Fruit fly (Drosophila melanogaster) whole organism, pupa: ENCODE results near the gene CG43321.

Experiments
- CG10348 ChIP-seq: fragments of 200-800 bp; sonication (Bioruptor generic); IDR thresholded peaks from 2 replicates; pipeline ENCODE4 v1.3.6; 2022; ENCODE audit warnings: missing biosample characterization, missing genetic modification characterization
- CG12605 ChIP-seq: fragments of 200-800 bp; sonication (Bioruptor generic); IDR thresholded peaks from 2 replicates; pipeline ENCODE4 v1.3.6; 2022; ENCODE audit warnings: missing biosample characterization, missing genetic modification characterization
- CG13204 ChIP-seq: fragments of 200-800 bp; sonication (Bioruptor generic); optimal IDR thresholded peaks from 2 replicates; lab custom pipeline; 2018; ENCODE audit warnings: missing biosample characterization, mild to moderate bottlenecking, missing genetic modification characterization, moderate library complexity
- CG14655 ChIP-seq: fragments of 200-800 bp; sonication (Bioruptor generic); optimal IDR thresholded peaks from 3 replicates; lab custom pipeline; 2017; ENCODE audit warnings: mild to moderate bottlenecking, missing biosample characterization, missing genetic modification reagents, missing genetic modification characterization
- CG15710 ChIP-seq: fragments of 200-800 bp; sonication (Bioruptor generic); optimal IDR thresholded peaks from 2 replicates; lab custom pipeline; 2018; ENCODE audit warnings: missing biosample characterization, mild to moderate bottlenecking, missing genetic modification characterization, moderate library complexity
- CG17806 ChIP-seq: fragments of 200-800 bp; sonication (Bioruptor generic); optimal IDR thresholded peaks from 2 replicates; lab custom pipeline; 2018; ENCODE audit warnings: missing biosample characterization, mild to moderate bottlenecking, missing genetic modification characterization, moderate library complexity
- CG32121 ChIP-seq: fragments of 200-800 bp; sonication (Bioruptor generic); IDR thresholded peaks from 2 replicates; pipeline ENCODE4 v1.3.6; 2022; ENCODE audit warnings: missing biosample characterization, missing genetic modification characterization
- CG34367 ChIP-seq: fragments of 200-800 bp; sonication (Bioruptor generic); optimal IDR thresholded peaks from 2 replicates; lab custom pipeline; 2018; ENCODE audit warnings: missing biosample characterization, mild to moderate bottlenecking, missing genetic modification characterization
- CG4496 ChIP-seq: fragments of 200-800 bp; sonication (Bioruptor generic); IDR thresholded peaks from 3 replicates; pipeline ENCODE4 v1.3.6; 2022; ENCODE audit warnings: missing biosample characterization, missing genetic modification characterization
- CG8301 ChIP-seq: fragments of 200-800 bp; sonication (Bioruptor generic); optimal IDR thresholded peaks from 2 replicates; lab custom pipeline; 2018; ENCODE audit warnings: missing biosample characterization, mild to moderate bottlenecking, missing genetic modification characterization
- CG9948 ChIP-seq: fragments of 200-800 bp; sonication (Bioruptor generic); optimal IDR thresholded peaks from 2 replicates; lab custom pipeline; 2018; ENCODE audit warnings: missing biosample characterization, mild to moderate bottlenecking, missing genetic modification characterization, moderate library complexity
- D1 ChIP-seq: fragments of 200-800 bp; sonication (Bioruptor generic); optimal IDR thresholded peaks from 2 replicates; lab custom pipeline; 2018; ENCODE audit warnings: missing biosample characterization, mild to moderate bottlenecking, missing genetic modification characterization, moderate library complexity
- EcR ChIP-seq: fragments of 200-800 bp; sonication (Bioruptor generic); optimal IDR thresholded peaks from 3 replicates; lab custom pipeline; 2019; ENCODE audit warnings: missing biosample characterization, missing genetic modification characterization, mild to moderate bottlenecking, moderate library complexity, missing genetic modification reagents
- Ets98B ChIP-seq: fragments of 200-800 bp; sonication (Bioruptor generic); IDR thresholded peaks from 2 replicates; pipeline ENCODE4 v1.3.6; 2022; ENCODE audit warnings: missing biosample characterization, missing genetic modification characterization
- Pif1A ChIP-seq: fragments of 200-800 bp; sonication (Bioruptor generic); optimal IDR thresholded peaks from 3 replicates; lab custom pipeline; 2016; ENCODE audit warnings: missing biosample characterization, missing genetic modification characterization
- Pif1B ChIP-seq: fragments of 200-800 bp; sonication (Bioruptor generic); optimal IDR thresholded peaks from 3 replicates; lab custom pipeline; 2016; ENCODE audit warnings: missing biosample characterization, missing genetic modification characterization
- fd96Ca ChIP-seq: fragments of 200-800 bp; sonication (Bioruptor generic); IDR thresholded peaks from 3 replicates; pipeline ENCODE4 v1.3.6; 2022; ENCODE audit warnings: missing biosample characterization, missing genetic modification characterization
- gl ChIP-seq: fragments of 200-800 bp; sonication (Bioruptor generic); optimal IDR thresholded peaks from 2 replicates; lab custom pipeline; 2018; ENCODE audit warnings: missing biosample characterization, mild to moderate bottlenecking, missing genetic modification characterization

The CG43321 gene

dm6 chr2L:7049680-7050289 lies 37.7 kb downstream of the CG43321 start:
- TF ChIP-seq fd96Ca, result 0 out of 3 replicates have a peak, but pooled peaks have one; percentile 40
- TF ChIP-seq Pif1B, result no peak
- peak; percentile 33; the same call in 1 of the 3 replicates for TF ChIP-seq CG4496 (GFP tag; lab: Robert Waterston, UW)
- peak; percentile 44 for TF ChIP-seq CG12605 (GFP tag; lab: Robert Waterston, UW)
- TF ChIP-seq CG9948 (tag; lab: Kevin White, UChicago), result no peak
- TF ChIP-seq gl (tag; lab: Kevin White, UChicago), result no peak
- peak; percentile 39; the same call in 1 of the 2 replicates for TF ChIP-seq Ets98B (GFP tag; lab: Robert Waterston, UW)
- TF ChIP-seq CG13204, result no peak
- no peak for TF ChIP-seq D1
- TF ChIP-seq CG32121, result peak; percentile 45; the same call in 1 of the 2 replicates
- TF ChIP-seq, all 21 proteins: peak for 5

dm6 chr2L:7050492-7051182 lies 38.6 kb downstream of the CG43321 start:
- TF ChIP-seq CG13204 (peak; percentile 70), CG12605 (GFP tag; lab: Robert Waterston, UW) (no peak), Pif1B (no peak), CG15710 (tag; lab: Kevin White, UChicago) (no peak), CG32121 (no peak), fd96Ca (no peak), D1 (no peak), CG10348 (GFP tag; lab: Robert Waterston, UW) (no peak), Ets98B (GFP tag; lab: Robert Waterston, UW) (no peak), CG17806 (no peak), CG14655 (GFP tag; lab: Kevin White, UChicago) (no peak), CG4496 (GFP tag; lab: Robert Waterston, UW) (no peak), EcR (GFP tag; lab: Kevin White, UChicago) (peak; percentile 83), Pif1A (GFP tag; lab: Kevin White, UChicago) (no peak), CG34367 (no peak)

dm6 chr2L:7051740-7052139 lies 39.7 kb downstream of the CG43321 start:
- TF ChIP-seq CG8301 (tag; lab: Kevin White, UChicago) (no peak), Ets98B (GFP tag; lab: Robert Waterston, UW) (no peak), CG15710 (tag; lab: Kevin White, UChicago) (no peak), CG13204 (peak; percentile 53), CG9948 (tag; lab: Kevin White, UChicago) (no peak), EcR (GFP tag; lab: Kevin White, UChicago) (peak; percentile 95)

- peak; percentile 51 for TF ChIP-seq CG12605 (GFP tag; lab: Robert Waterston, UW)
- TF ChIP-seq CG4496 (GFP tag; lab: Robert Waterston, UW), result peak; percentile 35; the same call in 1 of the 3 replicates
- no peak for TF ChIP-seq fd96Ca
- no peak for TF ChIP-seq Ets98B (GFP tag; lab: Robert Waterston, UW)
- 0 out of 2 replicates have a peak, but pooled peaks have one; percentile 24 for TF ChIP-seq CG32121
Observed at dm6 chr2L:7056189-7056926, 44.3 kb downstream of the CG43321 start, which contains the start of gene Mnn1. TSS of gene Mnn1 (plus strand) at chr2L:7056301.

- TF ChIP-seq D1, result no peak
- no peak for TF ChIP-seq CG10348 (GFP tag; lab: Robert Waterston, UW)
- no peak for TF ChIP-seq Pif1B
- no peak for TF ChIP-seq CG4496 (GFP tag; lab: Robert Waterston, UW)
- TF ChIP-seq gl (tag; lab: Kevin White, UChicago), result no peak
- TF ChIP-seq, all 21 proteins: peak for 0
Observed at dm6 chr2L:7060751-7061150, 48.7 kb downstream of the CG43321 start, which contains the start of gene Mst27D. TSS of gene Mst27D (minus strand) at chr2L:7060851.
